Fruit fly (Drosophila melanogaster) whole organism, embryonic: ENCODE measurements around the gene RpL37-1.

Experiments used
- Atf3 ChIP-seq: fragments of 200-800 bp; sonication (Bioruptor generic); optimal IDR thresholded peaks from 3 replicates; lab custom pipeline; 2016; ENCODE audit warnings: missing biosample characterization, missing genetic modification characterization
- CG10431 ChIP-seq: fragments of 200-800 bp; sonication (Bioruptor generic); optimal IDR thresholded peaks from 3 replicates; lab custom pipeline; 2018; ENCODE audit warnings: missing biosample characterization, mild to moderate bottlenecking, missing genetic modification characterization
- CG10462 ChIP-seq: fragments of 200-800 bp; sonication (Bioruptor generic); optimal IDR thresholded peaks from 2 replicates; lab custom pipeline; 2016; ENCODE audit warnings: missing biosample characterization, missing genetic modification characterization
- CG10565 ChIP-seq: fragments of 200-800 bp; sonication (Bioruptor generic); optimal IDR thresholded peaks from 3 replicates; lab custom pipeline; 2016; ENCODE audit warnings: missing biosample characterization, mild to moderate bottlenecking, missing genetic modification characterization
- CG12104 ChIP-seq: fragments of 200-800 bp; sonication (Bioruptor generic); optimal IDR thresholded peaks from 3 replicates; lab custom pipeline; 2016; ENCODE audit warnings: missing biosample characterization, missing genetic modification characterization
- CG12769 ChIP-seq: fragments of 200-800 bp; sonication (Bioruptor generic); optimal IDR thresholded peaks from 2 replicates; lab custom pipeline; 2019; ENCODE audit warnings: missing biosample characterization, mild to moderate bottlenecking, missing genetic modification characterization, moderate library complexity
- CG13123 ChIP-seq: fragments of 200-800 bp; sonication (Bioruptor generic); optimal IDR thresholded peaks from 2 replicates; lab custom pipeline; 2016; ENCODE audit warnings: missing biosample characterization, missing genetic modification characterization
- CG13287 ChIP-seq: fragments of 200-800 bp; sonication (Bioruptor generic); IDR thresholded peaks from 2 replicates; pipeline ENCODE4 v1.3.6; 2022; ENCODE audit warnings: missing biosample characterization, missing genetic modification characterization; ENCODE audit not compliant: partially characterized antibody
- CG13894 ChIP-seq: fragments of 200-800 bp; sonication (Bioruptor generic); optimal IDR thresholded peaks from 3 replicates; lab custom pipeline; 2018; ENCODE audit warnings: missing biosample characterization, mild to moderate bottlenecking, missing genetic modification characterization, moderate library complexity
- CG15696 ChIP-seq: fragments of 200-800 bp; sonication (Bioruptor generic); optimal IDR thresholded peaks from 2 replicates; lab custom pipeline; 2019; ENCODE audit warnings: missing biosample characterization, mild to moderate bottlenecking, missing genetic modification characterization, moderate library complexity
- CG17186 ChIP-seq: fragments of 200-800 bp; sonication (Bioruptor generic); optimal IDR thresholded peaks from 3 replicates; lab custom pipeline; 2017; ENCODE audit warnings: missing biosample characterization, missing genetic modification reagents, missing genetic modification characterization
- CG17328 ChIP-seq: fragments of 200-800 bp; sonication (Bioruptor generic); IDR thresholded peaks from 2 replicates; pipeline ENCODE4 v1.3.6; 2022; ENCODE audit warnings: missing biosample characterization, missing genetic modification characterization
- CG18599 ChIP-seq: fragments of 200-800 bp; sonication (Bioruptor generic); optimal IDR thresholded peaks from 3 replicates; lab custom pipeline; 2017; ENCODE audit warnings: missing biosample characterization, missing genetic modification characterization, mild to moderate bottlenecking, moderate library complexity, missing genetic modification reagents
- CG2120 ChIP-seq: fragments of 200-800 bp; sonication (Bioruptor generic); optimal IDR thresholded peaks from 3 replicates; lab custom pipeline; 2016; ENCODE audit warnings: missing biosample characterization, missing genetic modification characterization
- CG3281 ChIP-seq: fragments of 200-800 bp; sonication (Bioruptor generic); optimal IDR thresholded peaks from 3 replicates; lab custom pipeline; 2017; ENCODE audit warnings: missing biosample characterization, mild to moderate bottlenecking, missing genetic modification characterization
- CG3838 ChIP-seq: fragments of 200-800 bp; sonication (Bioruptor generic); optimal IDR thresholded peaks from 3 replicates; lab custom pipeline; 2016; ENCODE audit warnings: missing biosample characterization, missing genetic modification characterization
- CG43689 ChIP-seq: fragments of 200-800 bp; sonication (Bioruptor generic); IDR thresholded peaks from 2 replicates; pipeline ENCODE4 v1.3.6; 2022; ENCODE audit warnings: missing biosample characterization, missing genetic modification characterization
- CG4617 ChIP-seq: fragments of 200-800 bp; sonication (Bioruptor generic); optimal IDR thresholded peaks from 3 replicates; lab custom pipeline; 2016; ENCODE audit warnings: missing biosample characterization, missing genetic modification characterization, borderline replicate concordance
- CG5953 ChIP-seq: fragments of 200-800 bp; sonication (Bioruptor generic); IDR thresholded peaks from 2 replicates; pipeline ENCODE4 v1.3.6; 2022; ENCODE audit warnings: missing biosample characterization, missing genetic modification characterization
- CG7357 ChIP-seq: fragments of 200-800 bp; sonication (Bioruptor generic); IDR thresholded peaks from 3 replicates; pipeline ENCODE4 v1.3.6; 2022; ENCODE audit warnings: missing biosample characterization, missing genetic modification characterization
- CG7556 ChIP-seq: fragments of 200-800 bp; sonication (Bioruptor generic); optimal IDR thresholded peaks from 2 replicates; lab custom pipeline; 2017; ENCODE audit warnings: missing biosample characterization, mild to moderate bottlenecking, missing genetic modification characterization
- CrebB ChIP-seq: fragments of 200-800 bp; sonication (Bioruptor generic); optimal IDR thresholded peaks from 3 replicates; lab custom pipeline; 2018; ENCODE audit warnings: missing biosample characterization, mild to moderate bottlenecking, missing genetic modification characterization
- Deaf1 ChIP-seq: fragments of 200-800 bp; optimal IDR thresholded peaks from 3 replicates; lab custom pipeline; 2019; ENCODE audit warnings: missing biosample characterization, mild to moderate bottlenecking, missing genetic modification characterization, moderate library complexity
- GATAe ChIP-seq: fragments of 200-800 bp; sonication (Bioruptor generic); conservative IDR thresholded peaks from 2 replicates; pipeline ENCODE4 v1.3.6; 2022; ENCODE audit warnings: missing biosample characterization, missing genetic modification characterization
- H15 ChIP-seq: fragments of 200-800 bp; sonication (Bioruptor generic); IDR thresholded peaks from 3 replicates; pipeline ENCODE4 v1.3.6; 2022; ENCODE audit warnings: missing biosample characterization, missing genetic modification characterization
- HmgZ ChIP-seq: fragments of 200-800 bp; sonication (Bioruptor generic); optimal IDR thresholded peaks from 2 replicates; lab custom pipeline; 2018; ENCODE audit warnings: missing biosample characterization, mild to moderate bottlenecking, missing genetic modification characterization
- Hsf ChIP-seq: fragments of 200-800 bp; sonication (Bioruptor generic); optimal IDR thresholded peaks from 3 replicates; lab custom pipeline; 2016; ENCODE audit warnings: missing biosample characterization, missing genetic modification characterization
- Jarid2 ChIP-seq: fragments of 200-800 bp; sonication (Bioruptor generic); optimal IDR thresholded peaks from 3 replicates; lab custom pipeline; 2017; ENCODE audit warnings: mild to moderate bottlenecking, missing biosample characterization, missing genetic modification reagents, missing genetic modification characterization
- Meics ChIP-seq: fragments of 200-800 bp; sonication (Bioruptor generic); optimal IDR thresholded peaks from 2 replicates; lab custom pipeline; 2017; ENCODE audit warnings: missing biosample characterization, mild to moderate bottlenecking, missing genetic modification characterization
- NC2β ChIP-seq: fragments of 200-800 bp; sonication (Bioruptor generic); optimal IDR thresholded peaks from 2 replicates; lab custom pipeline; 2016; ENCODE audit warnings: missing biosample characterization, missing genetic modification characterization
- Rx ChIP-seq: fragments of 200-800 bp; sonication (Bioruptor generic); IDR thresholded peaks from 2 replicates; pipeline ENCODE4 v1.3.6; 2022; ENCODE audit warnings: missing biosample characterization, missing genetic modification characterization
- Vsx1 ChIP-seq: fragments of 200-800 bp; sonication (Bioruptor generic); optimal IDR thresholded peaks from 2 replicates; lab custom pipeline; 2017; ENCODE audit warnings: missing biosample characterization, mild to moderate bottlenecking, missing genetic modification characterization, missing genetic modification reagents
- ac ChIP-seq: fragments of 200-800 bp; sonication (Bioruptor generic); optimal IDR thresholded peaks from 3 replicates; lab custom pipeline; 2017; ENCODE audit warnings: missing biosample characterization, mild to moderate bottlenecking, missing genetic modification characterization
- cad ChIP-seq: fragments of >200 bp; optimal IDR thresholded peaks from 2 replicates; lab custom pipeline; 2017; ENCODE audit warnings: missing biosample characterization, missing genetic modification characterization
- dimm ChIP-seq: fragments of 200-800 bp; sonication (Bioruptor generic); IDR thresholded peaks from 2 replicates; pipeline ENCODE4 v1.3.6; 2022; ENCODE audit warnings: missing biosample characterization, missing genetic modification characterization
- esg ChIP-seq: fragments of 200-800 bp; sonication (Bioruptor generic); conservative IDR thresholded peaks from 2 replicates; pipeline ENCODE4 v1.3.6; 2022; ENCODE audit warnings: missing biosample characterization, missing genetic modification characterization
- gem ChIP-seq: fragments of 200-800 bp; sonication (Bioruptor generic); optimal IDR thresholded peaks from 2 replicates; lab custom pipeline; 2019; ENCODE audit warnings: missing biosample characterization, mild to moderate bottlenecking, missing genetic modification characterization, moderate library complexity
- jing ChIP-seq: fragments of 200-800 bp; sonication (Bioruptor generic); optimal IDR thresholded peaks from 2 replicates; lab custom pipeline; 2018; ENCODE audit warnings: missing biosample characterization, mild to moderate bottlenecking, missing genetic modification characterization
- lab ChIP-seq: fragments of 200-800 bp; sonication (Bioruptor generic); optimal IDR thresholded peaks from 3 replicates; lab custom pipeline; 2017; ENCODE audit warnings: missing biosample characterization, missing genetic modification characterization, mild to moderate bottlenecking, moderate library complexity, missing genetic modification reagents
- lilli ChIP-seq: fragments of 200-800 bp; sonication (Bioruptor generic); optimal IDR thresholded peaks from 3 replicates; lab custom pipeline; 2016; ENCODE audit warnings: missing biosample characterization, missing genetic modification characterization
- luna ChIP-seq: fragments of 200-800 bp; sonication (Bioruptor generic); optimal IDR thresholded peaks from 2 replicates; lab custom pipeline; 2016; ENCODE audit warnings: missing biosample characterization, missing genetic modification characterization
- mirr ChIP-seq: fragments of 200-800 bp; sonication (Bioruptor generic); optimal IDR thresholded peaks from 3 replicates; lab custom pipeline; 2018; ENCODE audit warnings: missing biosample characterization, mild to moderate bottlenecking, missing genetic modification characterization
- nau ChIP-seq: fragments of 200-800 bp; sonication (Bioruptor generic); optimal IDR thresholded peaks from 3 replicates; lab custom pipeline; 2017; ENCODE audit warnings: missing biosample characterization, mild to moderate bottlenecking, missing genetic modification characterization, missing genetic modification reagents
- nerfin-2 ChIP-seq: fragments of 200-800 bp; sonication (Bioruptor generic); IDR thresholded peaks from 2 replicates; pipeline ENCODE4 v1.3.6; 2022; ENCODE audit warnings: missing biosample characterization, missing genetic modification characterization; ENCODE audit not compliant: partially characterized antibody
- nmo ChIP-seq: fragments of 200-800 bp; sonication (Bioruptor generic); optimal IDR thresholded peaks from 2 replicates; lab custom pipeline; 2018; ENCODE audit warnings: missing biosample characterization, mild to moderate bottlenecking, missing genetic modification characterization, moderate library complexity
- pita ChIP-seq: fragments of 200-800 bp; sonication (Bioruptor generic); optimal IDR thresholded peaks from 2 replicates; lab custom pipeline; 2017; ENCODE audit warnings: missing biosample characterization, mild to moderate bottlenecking, missing genetic modification characterization
- repo ChIP-seq: fragments of 200-800 bp; sonication (Bioruptor generic); optimal IDR thresholded peaks from 2 replicates; lab custom pipeline; 2016; ENCODE audit warnings: missing biosample characterization, missing genetic modification characterization
- ro ChIP-seq: fragments of 200-800 bp; sonication (Bioruptor generic); IDR thresholded peaks from 2 replicates; pipeline ENCODE4 v1.3.6; 2022; ENCODE audit warnings: missing biosample characterization, missing genetic modification characterization
- schlank ChIP-seq: fragments of 200-800 bp; sonication (Bioruptor generic); optimal IDR thresholded peaks from 2 replicates; lab custom pipeline; 2018; ENCODE audit warnings: missing biosample characterization, mild to moderate bottlenecking, missing genetic modification characterization
- sens ChIP-seq: fragments of 200-800 bp; sonication (Bioruptor generic); peaks from one replicate; lab custom pipeline; 2016; ENCODE audit warnings: missing biosample characterization, missing genetic modification characterization
- vnd ChIP-seq: fragments of 200-800 bp; sonication (Bioruptor generic); IDR thresholded peaks from 3 replicates; pipeline ENCODE4 v1.3.6; 2022; ENCODE audit warnings: missing biosample characterization, missing genetic modification characterization; ENCODE audit not compliant: partially characterized antibody
- vvl ChIP-seq: fragments of 200-800 bp; sonication (Bioruptor generic); IDR thresholded peaks from 2 replicates; pipeline ENCODE4 v1.3.6; 2022; ENCODE audit warnings: missing biosample characterization, missing genetic modification characterization

Gene RpL37-1

dm6 chrX:15090371-15090770 lies 48.8 kb downstream of the RpL37-1 start:
- peak; percentile 19 for TF ChIP-seq CG7556 (GFP tag; lab: Kevin White, UChicago)
- TF ChIP-seq gem = peak; percentile 23
- TF ChIP-seq CG10565 (GFP tag; lab: Kevin White, UChicago) = no peak
- no peak for TF ChIP-seq nau (GFP tag; lab: Kevin White, UChicago)
- peak; percentile 19 for TF ChIP-seq lab
- TF ChIP-seq ro = no peak
- TF ChIP-seq CG2120 (GFP tag; lab: Kevin White, UChicago) = peak; percentile 18
- TF ChIP-seq CG17328 (GFP tag; lab: Robert Waterston, UW) = no peak
- no peak for TF ChIP-seq dimm (GFP tag; lab: Robert Waterston, UW)
- TF ChIP-seq lilli = no peak
- peak; percentile 3 for TF ChIP-seq HmgZ (tag; lab: Kevin White, UChicago)
- TF ChIP-seq CG12104 (GFP tag; lab: Kevin White, UChicago) = no peak
- TF ChIP-seq CG13287 = no peak
- no peak for TF ChIP-seq CG4617
- no peak for TF ChIP-seq CG13123
- peak; percentile 4 for TF ChIP-seq Meics (GFP tag; lab: Kevin White, UChicago)
- no peak for TF ChIP-seq CG43689
- no peak for TF ChIP-seq nerfin-2 (GFP tag; lab: Robert Waterston, UW)
- TF ChIP-seq GATAe (GFP tag; lab: Robert Waterston, UW) = no peak
- TF ChIP-seq CG17186 (GFP tag; lab: Kevin White, UChicago) = no peak
- no peak for TF ChIP-seq schlank (tag; lab: Kevin White, UChicago)
- TF ChIP-seq H15 = no peak
- TF ChIP-seq CG3838 (GFP tag; lab: Kevin White, UChicago) = no peak
- TF ChIP-seq ac (GFP tag; lab: Kevin White, UChicago) = no peak
- 0 out of 2 replicates have a peak, but pooled peaks have one; percentile 7 for TF ChIP-seq CG5953 (GFP tag; lab: Robert Waterston, UW)
- TF ChIP-seq CG18599 (GFP tag; lab: Kevin White, UChicago) = peak; percentile 2
- no peak for TF ChIP-seq pita (GFP tag; lab: Kevin White, UChicago)
- peak; percentile 12 for TF ChIP-seq Hsf (GFP tag; lab: Kevin White, UChicago)
- TF ChIP-seq repo (GFP tag; lab: Kevin White, UChicago) = no peak
- no peak for TF ChIP-seq luna
- TF ChIP-seq CG3281 (GFP tag; lab: Kevin White, UChicago) = no peak
- 0 out of 2 replicates have a peak, but pooled peaks have one; percentile 11 for TF ChIP-seq esg (GFP tag; lab: Robert Waterston, UW)
- no peak for TF ChIP-seq NC2β (GFP tag; lab: Kevin White, UChicago)
- no peak for TF ChIP-seq nmo (GFP tag; lab: Kevin White, UChicago)
- TF ChIP-seq CG13894 (tag; lab: Kevin White, UChicago) = peak; percentile 7
- TF ChIP-seq CrebB (tag; lab: Kevin White, UChicago) = no peak
- TF ChIP-seq CG12769 (tag; lab: Kevin White, UChicago) = no peak
- no peak for TF ChIP-seq CG10431
- TF ChIP-seq Jarid2 (GFP tag; lab: Kevin White, UChicago) = no peak
- TF ChIP-seq vvl = no peak
- no peak for TF ChIP-seq CG7357 (GFP tag; lab: Robert Waterston, UW)
- no peak for TF ChIP-seq cad (GFP tag; lab: Kevin White, UChicago)
- TF ChIP-seq Vsx1 (GFP tag; lab: Kevin White, UChicago) = no peak
- no peak for TF ChIP-seq mirr (GFP tag; lab: Kevin White, UChicago)
- TF ChIP-seq CG15696 (tag; lab: Kevin White, UChicago) = no peak
- TF ChIP-seq Rx (GFP tag; lab: Robert Waterston, UW) = no peak
- TF ChIP-seq jing (GFP tag; lab: Kevin White, UChicago) = no peak
- TF ChIP-seq vnd (GFP tag; lab: Robert Waterston, UW) = no peak
- TF ChIP-seq CG10462 (GFP tag; lab: Kevin White, UChicago) = no peak
- peak; percentile 68 for TF ChIP-seq sens (GFP tag; lab: Kevin White, UChicago)
- no peak for TF ChIP-seq Deaf1 (tag; lab: Kevin White, UChicago)
- TF ChIP-seq Atf3 = no peak
